Worm (Caenorhabditis elegans) whole organism, L3 larva: ENCODE data around the gene srw-61.

Experiments used
- ZK546.5 ChIP-seq: sonication (generic microtip); optimal IDR thresholded peaks from 2 replicates; lab custom pipeline; 2017; ENCODE audit warnings: missing biosample characterization, missing genetic modification characterization
- aly-2 ChIP-seq: fragments of 150-350 bp; optimal IDR thresholded peaks from 2 replicates; lab custom pipeline; 2014; ENCODE audit warnings: missing biosample characterization, missing genetic modification characterization
- ama-1 ChIP-seq: fragments of 150-350 bp; optimal IDR thresholded peaks from 2 replicates; lab custom pipeline; 2018
- ceh-16 ChIP-seq: sonication (generic microtip); optimal IDR thresholded peaks from 2 replicates; lab custom pipeline; 2017; ENCODE audit warnings: missing biosample characterization, missing genetic modification characterization
- ceh-28 ChIP-seq: fragments of 150-350 bp; optimal IDR thresholded peaks from 2 replicates; lab custom pipeline; 2014; ENCODE audit warnings: missing biosample characterization, missing genetic modification reagents, missing genetic modification characterization
- ceh-82 ChIP-seq: fragments of 150-350 bp; optimal IDR thresholded peaks from 2 replicates; lab custom pipeline; 2014; ENCODE audit warnings: missing biosample characterization, missing genetic modification characterization
- daf-12 ChIP-seq: fragments of 150-350 bp; optimal IDR thresholded peaks from 2 replicates; lab custom pipeline; 2014; ENCODE audit warnings: missing biosample characterization, missing genetic modification reagents, missing genetic modification characterization
- egl-27 ChIP-seq: sonication (generic microtip); optimal IDR thresholded peaks from 4 replicates; lab custom pipeline; 2017; ENCODE audit warnings: missing biosample characterization, missing genetic modification reagents, missing genetic modification characterization
- egl-5 ChIP-seq: fragments of 150-350 bp; optimal IDR thresholded peaks from 2 replicates; lab custom pipeline; 2017; ENCODE audit warnings: missing biosample characterization, missing genetic modification reagents, missing genetic modification characterization, inconsistent platforms
- elt-3 ChIP-seq, 3 experiments: fragments of 150-350 bp in 1 of 3; sonication (generic microtip) in 2 of 3; optimal IDR thresholded peaks; 2 replicates in 2 of 3; 4 replicates in 1 of 3; lab custom pipeline; 2014 to 2017; ENCODE audit warnings: missing biosample characterization in 3 of 3, missing genetic modification characterization in 3 of 3
- eor-1 ChIP-seq, 2 experiments: fragments of 150-350 bp; optimal IDR thresholded peaks; 2 replicates each; lab custom pipeline; 2014 to 2018; ENCODE audit warnings: missing biosample characterization in 2 of 2, missing genetic modification characterization in 2 of 2
- fkh-2 ChIP-seq: fragments of 150-350 bp; optimal IDR thresholded peaks from 2 replicates; lab custom pipeline; 2014; ENCODE audit warnings: missing biosample characterization, missing genetic modification reagents, missing genetic modification characterization
- fos-1 ChIP-seq: fragments of 150-350 bp; optimal IDR thresholded peaks from 2 replicates; lab custom pipeline; 2014; ENCODE audit warnings: missing biosample characterization, missing genetic modification characterization
- hmg-11 ChIP-seq: sonication (generic microtip); optimal IDR thresholded peaks from 2 replicates; lab custom pipeline; 2016; ENCODE audit warnings: missing genetic modification characterization, missing compliant biosample characterization
- lin-15B ChIP-seq: fragments of 150-350 bp; optimal IDR thresholded peaks from 2 replicates; lab custom pipeline; 2014; ENCODE audit warnings: missing biosample characterization, missing genetic modification characterization
- lin-39 ChIP-seq: fragments of 150-350 bp; optimal IDR thresholded peaks from 2 replicates; lab custom pipeline; 2018; ENCODE audit warnings: missing biosample characterization, missing genetic modification reagents, missing genetic modification characterization
- lsy-12 ChIP-seq: sonication (generic microtip); optimal IDR thresholded peaks from 2 replicates; lab custom pipeline; 2016; ENCODE audit warnings: mild to moderate bottlenecking, missing genetic modification characterization, missing compliant biosample characterization
- mdl-1 ChIP-seq: fragments of 150-350 bp; optimal IDR thresholded peaks from 2 replicates; lab custom pipeline; 2014; ENCODE audit warnings: missing biosample characterization, missing genetic modification characterization
- mml-1 ChIP-seq: fragments of 150-350 bp; sonication (generic microtip); optimal IDR thresholded peaks from 3 replicates; lab custom pipeline; 2014; ENCODE audit warnings: missing biosample characterization, missing genetic modification characterization
- nfya-1 ChIP-seq: sonication (generic microtip); optimal IDR thresholded peaks from 2 replicates; lab custom pipeline; 2017; ENCODE audit warnings: missing genetic modification characterization, mild to moderate bottlenecking, missing compliant biosample characterization, antibody characterized with exemption, moderate library complexity; ENCODE audit not compliant: insufficient read depth
- nhr-11 ChIP-seq: fragments of 150-350 bp; optimal IDR thresholded peaks from 2 replicates; lab custom pipeline; 2014; ENCODE audit warnings: missing biosample characterization, missing genetic modification characterization
- nhr-12 ChIP-seq: fragments of 150-350 bp; optimal IDR thresholded peaks from 2 replicates; lab custom pipeline; 2014; ENCODE audit warnings: missing biosample characterization, missing genetic modification characterization
- nhr-237 ChIP-seq: fragments of 150-350 bp; optimal IDR thresholded peaks from 2 replicates; lab custom pipeline; 2014; ENCODE audit warnings: missing biosample characterization, missing genetic modification characterization
- nhr-25 ChIP-seq: sonication (generic microtip); optimal IDR thresholded peaks from 2 replicates; lab custom pipeline; 2017; ENCODE audit warnings: missing biosample characterization, missing genetic modification characterization
- nhr-28 ChIP-seq: fragments of 150-350 bp; optimal IDR thresholded peaks from 2 replicates; lab custom pipeline; 2014; ENCODE audit warnings: missing biosample characterization, missing genetic modification characterization
- nhr-67 ChIP-seq: fragments of 150-350 bp; optimal IDR thresholded peaks from 2 replicates; lab custom pipeline; 2014; ENCODE audit warnings: missing biosample characterization, missing genetic modification characterization
- nhr-77 ChIP-seq: fragments of 150-350 bp; optimal IDR thresholded peaks from 2 replicates; lab custom pipeline; 2014; ENCODE audit warnings: missing biosample characterization, missing genetic modification characterization
- pha-4 ChIP-seq: fragments of 150-350 bp; optimal IDR thresholded peaks from 2 replicates; lab custom pipeline; 2014; ENCODE audit warnings: missing biosample characterization, missing genetic modification reagents, missing genetic modification characterization
- pqm-1 ChIP-seq: fragments of 150-350 bp; optimal IDR thresholded peaks from 2 replicates; lab custom pipeline; 2017; ENCODE audit warnings: missing biosample characterization, missing genetic modification characterization, inconsistent platforms
- sea-2 ChIP-seq: fragments of 150-350 bp; sonication (generic microtip); optimal IDR thresholded peaks from 4 replicates; lab custom pipeline; 2014; ENCODE audit warnings: missing biosample characterization, missing genetic modification reagents, missing genetic modification characterization
- skn-1 ChIP-seq: fragments of 150-350 bp; optimal IDR thresholded peaks from 2 replicates; lab custom pipeline; 2014; ENCODE audit warnings: missing biosample characterization, missing genetic modification characterization
- snpc-4 ChIP-seq: fragments of 150-350 bp; optimal IDR thresholded peaks from 2 replicates; lab custom pipeline; 2014; ENCODE audit warnings: missing biosample characterization, missing genetic modification characterization
- tbx-2 ChIP-seq: sonication (generic microtip); optimal IDR thresholded peaks from 2 replicates; lab custom pipeline; 2016; ENCODE audit warnings: mild to moderate bottlenecking, missing genetic modification characterization, missing compliant biosample characterization
- unc-39 ChIP-seq: sonication (generic microtip); optimal IDR thresholded peaks from 4 replicates; lab custom pipeline; 2017; ENCODE audit warnings: missing biosample characterization, missing genetic modification characterization
- ztf-11 ChIP-seq: fragments of 150-350 bp; optimal IDR thresholded peaks from 2 replicates; lab custom pipeline; 2014; ENCODE audit warnings: missing biosample characterization, missing genetic modification characterization

Gene srw-61

ce11 chrIV:16257330-16257729, 18.9 kb upstream of the srw-61 start, which contains the start of gene hlh-31:
Gene hlh-31, plus strand, starts transcription at chrIV:16257630.
- no peak for TF ChIP-seq aly-2 (tag; lab: Kevin White, UChicago)
- TF ChIP-seq daf-12 (tag; lab: Kevin White, UChicago) = no peak
- no peak for TF ChIP-seq fkh-2 (tag; lab: Kevin White, UChicago)
- no peak for TF ChIP-seq nhr-28 (tag; lab: Kevin White, UChicago)
- no peak for TF ChIP-seq hmg-11 (tag; lab: Kevin White, UChicago)
- TF ChIP-seq nhr-77 (tag; lab: Kevin White, UChicago) = no peak
- no peak for TF ChIP-seq pha-4
- TF ChIP-seq ztf-11 (tag; lab: Kevin White, UChicago) = no peak
- no peak for TF ChIP-seq ceh-82 (tag; lab: Kevin White, UChicago)
- TF ChIP-seq nhr-25 = no peak
- TF ChIP-seq snpc-4 (tag; lab: Kevin White, UChicago) = no peak
- TF ChIP-seq nfya-1 (tag; lab: Kevin White, UChicago) = no peak
- TF ChIP-seq nhr-67 (tag; lab: Kevin White, UChicago) = no peak
- no peak for TF ChIP-seq lsy-12 (tag; lab: Kevin White, UChicago)
- no peak for TF ChIP-seq nhr-12 (tag; lab: Kevin White, UChicago)

- TF ChIP-seq snpc-4 (tag; lab: Kevin White, UChicago) (no peak), ceh-82 (tag; lab: Kevin White, UChicago) (no peak), ZK546.5 (tag; lab: Kevin White, UChicago) (no peak)
Observed at ce11 chrIV:16254464-16254863, 16.0 kb upstream of the srw-61 start, which contains the start of gene hlh-17. Gene hlh-17, plus strand, starts transcription at chrIV:16254764.

- TF ChIP-seq elt-3 (tag; optimal IDR thresholded peaks at IDR 0.05; lab: Kevin White, UChicago) (no peak), ztf-11 (tag; lab: Kevin White, UChicago) (no peak)
Observed at ce11 chrIV:16247131-16247530, 8.7 kb upstream of the srw-61 start, which contains the start of gene F38C2.1. Gene F38C2.1, plus strand, starts transcription at chrIV:16247431.

ce11 chrIV:16236827-16237226, 1.6 kb downstream of the srw-61 start:
- TF ChIP-seq ceh-28 (tag; lab: Kevin White, UChicago) (no peak), fkh-2 (tag; lab: Kevin White, UChicago) (no peak), egl-5 (tag; lab: Kevin White, UChicago) (no peak), egl-27 (tag; lab: Kevin White, UChicago) (no peak), nhr-237 (tag; lab: Kevin White, UChicago) (no peak), mdl-1 (tag; lab: Kevin White, UChicago) (no peak), nhr-77 (tag; lab: Kevin White, UChicago) (no peak), nhr-25 (no peak), eor-1 (tag; optimal IDR thresholded peaks at IDR 0.05; lab: Kevin White, UChicago) (no peak), ztf-11 (tag; lab: Kevin White, UChicago) (no peak), mml-1 (tag; lab: Kevin White, UChicago) (no peak), daf-12 (tag; lab: Kevin White, UChicago) (no peak), tbx-2 (no peak), aly-2 (tag; lab: Kevin White, UChicago) (no peak), elt-3 (tag; optimal IDR thresholded peaks at IDR 0.05; lab: Kevin White, UChicago) (no peak), sea-2 (GFP tag; lab: Kevin White, UChicago) (no peak), lin-15B (tag; lab: Kevin White, UChicago) (no peak), nhr-11 (tag; lab: Kevin White, UChicago) (no peak)

- TF ChIP-seq mdl-1 (tag; lab: Kevin White, UChicago) = no peak
Observed at ce11 chrIV:16233028-16233427, 5.4 kb downstream of the srw-61 start, which contains the start of the genes hpa-1 and irld-39. Gene hpa-1, minus strand, starts transcription at chrIV:16233128. Gene irld-39, plus strand, starts transcription at chrIV:16233148.

ce11 chrIV:16230464-16230863, 8.0 kb downstream of the srw-61 start:
- TF ChIP-seq ama-1 = no peak
- TF ChIP-seq, all 47 proteins: peak for 0

ce11 chrIV:16225747-16226146, 12.7 kb downstream of the srw-61 start, which contains the start of gene H25K10.4:
Gene H25K10.4, plus strand, starts transcription at chrIV:16226047.
- TF ChIP-seq skn-1 (tag; lab: Kevin White, UChicago) (no peak), unc-39 (tag; lab: Kevin White, UChicago) (no peak), ama-1 (no peak), lin-39 (tag; lab: Kevin White, UChicago) (no peak), ceh-28 (tag; lab: Kevin White, UChicago) (no peak), fos-1 (tag; lab: Kevin White, UChicago) (no peak), nhr-25 (no peak), pha-4 (no peak), eor-1 (tag; optimal IDR thresholded peaks at IDR 0.05; lab: Kevin White, UChicago) (no peak), pqm-1 (tag; lab: Kevin White, UChicago) (no peak), fkh-2 (tag; lab: Kevin White, UChicago) (no peak), egl-27 (tag; lab: Kevin White, UChicago) (no peak), ceh-16 (tag; lab: Kevin White, UChicago) (no peak)
